Fruit fly (Drosophila melanogaster): ENCODE measurements around the gene Mitofilin.

The Mitofilin gene

DNA sequence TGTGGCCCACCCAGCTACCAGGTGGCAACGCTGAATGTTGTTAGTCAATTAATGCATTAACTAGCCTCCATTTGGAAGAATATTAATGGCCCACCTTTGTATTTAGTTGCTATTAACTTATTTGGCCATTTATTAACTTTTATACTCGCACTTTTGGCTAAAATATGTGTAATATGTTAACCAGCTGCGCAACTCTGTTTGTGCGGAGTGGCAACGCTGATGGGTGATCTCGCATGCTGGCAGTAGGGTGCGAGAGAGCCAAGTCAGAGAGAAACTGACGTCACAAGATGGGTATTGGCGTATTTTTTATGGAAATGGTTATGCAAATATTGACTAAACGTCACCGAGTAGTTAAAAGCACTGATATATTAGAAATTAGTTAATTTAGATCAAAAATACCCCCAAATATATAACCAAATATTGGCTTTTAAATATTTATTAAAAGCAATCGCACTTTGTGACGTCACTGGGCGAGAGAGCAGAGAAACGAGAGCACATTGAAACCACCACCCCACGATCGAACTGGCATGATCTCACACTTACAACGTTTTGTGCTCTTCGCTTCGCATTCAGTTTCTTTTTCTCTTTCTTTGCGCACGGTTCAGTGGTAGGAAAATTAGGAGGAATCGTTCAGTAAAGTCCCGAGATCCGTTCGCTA lies 18.6 kb upstream of the Mitofilin start, which contains the start of gene how (continued):
- TF ChIP-seq z (GFP tag; IDR thresholded peaks at IDR 0.05) (no peak; the same call in 2 of the 3 replicates), Elba2 (GFP tag; optimal IDR thresholded peaks at IDR 0.05) (no peak), CG8359 (GFP tag; optimal IDR thresholded peaks at IDR 0.05; ENCODE audit: borderline replicate concordance) (no peak), jing (GFP tag; optimal IDR thresholded peaks at IDR 0.05) (no peak), al (GFP tag; IDR thresholded peaks at IDR 0.05) (no peak), Dip2 (GFP tag; IDR thresholded peaks at IDR 0.05) (no peak), croc (GFP tag; conservative IDR thresholded peaks at IDR 0.05) (no peak), CG14710 (tag; optimal IDR thresholded peaks at IDR 0.05) (peak; percentile 65), CG4617 (GFP tag; optimal IDR thresholded peaks at IDR 0.05; ENCODE audit: borderline replicate concordance) (no peak), CG17912 (GFP tag; optimal IDR thresholded peaks at IDR 0.05) (no peak), Adf1 (GFP tag; IDR thresholded peaks at IDR 0.05) (no peak), E2f2 (GFP tag; IDR thresholded peaks at IDR 0.05) (peak; percentile 95), CG6813 (GFP tag; optimal IDR thresholded peaks at IDR 0.05) (no peak), rib (GFP tag; IDR thresholded peaks at IDR 0.05) (no peak), CG4360 (GFP tag; IDR thresholded peaks at IDR 0.05) (no peak), Tbp (GFP tag; optimal IDR thresholded peaks at IDR 0.05) (no peak), C15 (GFP tag; IDR thresholded peaks at IDR 0.05) (no peak), PHDP (tag; optimal IDR thresholded peaks at IDR 0.05) (peak; percentile 36), mam (GFP tag; optimal IDR thresholded peaks at IDR 0.05) (peak; percentile 47), CG4820 (GFP tag; optimal IDR thresholded peaks at IDR 0.05) (no peak), sim (GFP tag; IDR thresholded peaks at IDR 0.05) (no peak), crc (GFP tag; optimal IDR thresholded peaks at IDR 0.05) (no peak), Opbp (GFP tag; IDR thresholded peaks at IDR 0.05; ENCODE audit: partially characterized antibody) (0 out of 3 replicates have a peak, but pooled peaks have one; percentile 32), Hr78 (GFP tag; optimal IDR thresholded peaks at IDR 0.05) (no peak), Sox100B (GFP tag; optimal IDR thresholded peaks at IDR 0.05) (peak; percentile 20), CG10565 (GFP tag; optimal IDR thresholded peaks at IDR 0.05) (no peak), vnd (GFP tag; IDR thresholded peaks at IDR 0.05; ENCODE audit: partially characterized antibody) (no peak), CG11504 (tag; optimal IDR thresholded peaks at IDR 0.05) (peak; percentile 40), Atf-2 (GFP tag; optimal IDR thresholded peaks at IDR 0.05) (peak; percentile 19), chif (GFP tag; optimal IDR thresholded peaks at IDR 0.05) (peak in 1 of 2 experiments; percentile 45), Hr3 (GFP tag; optimal IDR thresholded peaks at IDR 0.05) (peak; percentile 30), sens (GFP tag) (peak; percentile 83), shn (GFP tag; optimal IDR thresholded peaks at IDR 0.05) (peak; percentile 11), CG8290 (GFP tag; optimal IDR thresholded peaks at IDR 0.05) (peak; percentile 47), CG8290 (tag; optimal IDR thresholded peaks at IDR 0.05) (peak in 1 of 2 experiments; percentile 48), Scr (GFP tag; IDR thresholded peaks at IDR 0.05; ENCODE audit: partially characterized antibody) (peak; percentile 43; the same call in 1 of the 2 replicates), gfzf (GFP tag; optimal IDR thresholded peaks at IDR 0.05) (peak; percentile 30), CG9932 (GFP tag; IDR thresholded peaks at IDR 0.05) (peak; percentile 39; the same call in 1 of the 2 replicates), ewg (GFP tag; optimal IDR thresholded peaks at IDR 0.05) (no peak), h (optimal IDR thresholded peaks at IDR 0.05) (no peak), CG32532 (GFP tag; IDR thresholded peaks at IDR 0.05) (0 out of 2 replicates have a peak, but pooled peaks have one; percentile 5), CG34224 (GFP tag; IDR thresholded peaks at IDR 0.05; ENCODE audit: partially characterized antibody) (peak; percentile 48; the same call in 1 of the 3 replicates), CG10543 (GFP tag; optimal IDR thresholded peaks at IDR 0.05) (peak; percentile 20), CG15479 (GFP tag; optimal IDR thresholded peaks at IDR 0.05) (peak; percentile 74), insv (GFP tag; optimal IDR thresholded peaks at IDR 0.05) (peak in 1 of 2 experiments; percentile 5), btn (GFP tag; optimal IDR thresholded peaks at IDR 0.05) (no peak), Ada2b (GFP tag; IDR thresholded peaks at IDR 0.05) (no peak), CG12219 (GFP tag; optimal IDR thresholded peaks at IDR 0.05) (peak; percentile 17), ind (GFP tag; optimal IDR thresholded peaks at IDR 0.05) (peak; percentile 23), nmo (GFP tag; optimal IDR thresholded peaks at IDR 0.05) (peak; percentile 21)

Data from whole organism, embryonic.